Fruit fly (Drosophila melanogaster): ENCODE data around the gene CG5958.

- TF ChIP-seq Atf3 (GFP tag; optimal IDR thresholded peaks at IDR 0.05) (no peak), peb (GFP tag; IDR thresholded peaks at IDR 0.05) (no peak), E2f1 (GFP tag; IDR thresholded peaks at IDR 0.05) (no peak), CG5180 (GFP tag; optimal IDR thresholded peaks at IDR 0.05) (no peak), CG4820 (GFP tag; optimal IDR thresholded peaks at IDR 0.05) (no peak), az2 (GFP tag; optimal IDR thresholded peaks at IDR 0.05) (no peak), yki (optimal IDR thresholded peaks at IDR 0.05) (no peak)
Observed at dm6 chr2L:7431861-7432601, 1.3 kb downstream of the CG5958 start.
